Worm (Caenorhabditis elegans) whole organism, L4 larva: ENCODE measurements around the gene gdi-1.

Experiments used
- D1046.2 ChIP-seq: fragments of 200-800 bp; sonication (Bioruptor generic); IDR thresholded peaks from 2 replicates; pipeline ENCODE4 v1.3.6; 2022; ENCODE audit warnings: missing genetic modification characterization, missing compliant biosample characterization
- F26F4.8 ChIP-seq: fragments of 200-800 bp; sonication (Bioruptor generic); conservative IDR thresholded peaks from 2 replicates; pipeline ENCODE4 v1.3.6; 2022; ENCODE audit warnings: missing genetic modification characterization, missing compliant biosample characterization
- F44E2.7 ChIP-seq: fragments of 200-800 bp; sonication (Bioruptor generic); IDR thresholded peaks from 2 replicates; pipeline ENCODE4 v2.1.2; 2022; ENCODE audit warnings: missing genetic modification characterization, missing compliant biosample characterization
- F49E8.2 ChIP-seq: sonication (generic microtip); optimal IDR thresholded peaks from 2 replicates; lab custom pipeline; 2016; ENCODE audit warnings: missing compliant biosample characterization, mild to moderate bottlenecking, missing genetic modification characterization, borderline replicate concordance
- Y48G9A.11 ChIP-seq: fragments of 200-800 bp; sonication (Bioruptor generic); IDR thresholded peaks from 2 replicates; pipeline ENCODE4 v1.3.6; 2022; ENCODE audit warnings: missing genetic modification reagents, missing genetic modification characterization, missing compliant biosample characterization
- Y5F2A.4 ChIP-seq: fragments of 200-800 bp; sonication (Bioruptor generic); optimal IDR thresholded peaks from 2 replicates; lab custom pipeline; 2018; ENCODE audit warnings: mild to moderate bottlenecking, missing genetic modification characterization, missing compliant biosample characterization
- ZK337.2 ChIP-seq: fragments of 200-800 bp; sonication (Bioruptor generic); IDR thresholded peaks from 2 replicates; pipeline ENCODE4 v1.3.6; 2022; ENCODE audit warnings: missing genetic modification reagents, missing genetic modification characterization, missing compliant biosample characterization
- ZK546.5 ChIP-seq, 2 experiments: sonication (generic microtip); optimal IDR thresholded peaks; 2 replicates each; lab custom pipeline; 2017; ENCODE audit warnings: missing biosample characterization in 2 of 2, missing genetic modification characterization in 2 of 2
- aha-1 ChIP-seq: fragments of 150-350 bp; peaks from one replicate; lab custom pipeline; 2014; ENCODE audit warnings: missing biosample characterization, missing genetic modification characterization
- ceh-44 ChIP-seq: fragments of 200-800 bp; sonication (Bioruptor generic); IDR thresholded peaks from 2 replicates; pipeline ENCODE4 v1.3.6; 2022; ENCODE audit warnings: missing genetic modification reagents, missing genetic modification characterization, missing compliant biosample characterization
- cey-2 ChIP-seq: sonication (generic microtip); optimal IDR thresholded peaks from 3 replicates; lab custom pipeline; 2017; ENCODE audit warnings: missing genetic modification characterization, mild to moderate bottlenecking, missing compliant biosample characterization, antibody characterized with exemption, borderline replicate concordance; ENCODE audit not compliant: insufficient read depth
- daf-19 ChIP-seq: fragments of 200-800 bp; sonication (Bioruptor generic); conservative IDR thresholded peaks from 2 replicates; pipeline ENCODE4 v1.3.6; 2022; ENCODE audit warnings: missing genetic modification characterization, missing compliant biosample characterization
- dmd-9 ChIP-seq: fragments of 200-800 bp; sonication (Bioruptor generic); IDR thresholded peaks from 2 replicates; pipeline ENCODE4 v1.3.6; 2022; ENCODE audit warnings: missing genetic modification reagents, missing genetic modification characterization, missing compliant biosample characterization
- egl-43 ChIP-seq: fragments of 200-800 bp; sonication (Bioruptor generic); IDR thresholded peaks from 2 replicates; pipeline ENCODE4 v1.3.6; 2022; ENCODE audit warnings: missing genetic modification reagents, missing genetic modification characterization, missing compliant biosample characterization
- fkh-10 ChIP-seq: fragments of 150-350 bp; optimal IDR thresholded peaks from 2 replicates; lab custom pipeline; 2014; ENCODE audit warnings: missing biosample characterization, missing genetic modification reagents, missing genetic modification characterization
- fos-1 ChIP-seq: fragments of 150-350 bp; optimal IDR thresholded peaks from 2 replicates; lab custom pipeline; 2014; ENCODE audit warnings: missing biosample characterization, missing genetic modification characterization
- hlh-30 ChIP-seq: sonication (generic microtip); optimal IDR thresholded peaks from 2 replicates; lab custom pipeline; 2017; ENCODE audit warnings: antibody characterized with exemption, mild to moderate bottlenecking, missing genetic modification characterization, missing compliant biosample characterization; ENCODE audit not compliant: insufficient read depth
- hmg-1.1 ChIP-seq: fragments of 200-800 bp; sonication (Bioruptor generic); IDR thresholded peaks from 2 replicates; pipeline ENCODE4 v1.3.6; 2022; ENCODE audit warnings: missing genetic modification reagents, missing genetic modification characterization, missing compliant biosample characterization
- jun-1 ChIP-seq: fragments of 150-350 bp; optimal IDR thresholded peaks from 2 replicates; lab custom pipeline; 2014; ENCODE audit warnings: missing biosample characterization, missing genetic modification reagents, missing genetic modification characterization
- lin-13 ChIP-seq: fragments of 150-350 bp; optimal IDR thresholded peaks from 2 replicates; lab custom pipeline; 2014; ENCODE audit warnings: missing biosample characterization, missing genetic modification reagents, missing genetic modification characterization
- lin-15B ChIP-seq: fragments of 150-350 bp; sonication (generic microtip); optimal IDR thresholded peaks from 3 replicates; lab custom pipeline; 2014; ENCODE audit warnings: missing biosample characterization, missing genetic modification characterization
- lin-29 ChIP-seq: fragments of 200-800 bp; sonication (Bioruptor generic); IDR thresholded peaks from 2 replicates; pipeline ENCODE4 v1.3.6; 2022; ENCODE audit warnings: missing genetic modification reagents, missing genetic modification characterization, missing compliant biosample characterization
- lin-38 ChIP-seq: fragments of 200-800 bp; sonication (Bioruptor generic); IDR thresholded peaks from 2 replicates; pipeline ENCODE4 v1.3.6; 2022; ENCODE audit warnings: missing genetic modification reagents, missing genetic modification characterization, missing compliant biosample characterization
- lin-39 ChIP-seq: fragments of 150-350 bp; optimal IDR thresholded peaks from 2 replicates; lab custom pipeline; 2014; ENCODE audit warnings: missing biosample characterization, missing genetic modification reagents, missing genetic modification characterization
- mdl-1 ChIP-seq, 2 experiments: fragments of 150-350 bp in 1 of 2; sonication (generic microtip) in 1 of 2; optimal IDR thresholded peaks; 2 replicates each; lab custom pipeline; 2014 to 2017; ENCODE audit warnings: missing biosample characterization in 2 of 2, missing genetic modification characterization in 2 of 2
- mdt-29 ChIP-seq: fragments of 200-800 bp; sonication (Bioruptor generic); IDR thresholded peaks from 2 replicates; pipeline ENCODE4 v1.3.6; 2022; ENCODE audit warnings: missing genetic modification reagents, missing genetic modification characterization, missing compliant biosample characterization
- mes-2 ChIP-seq: sonication (generic microtip); optimal IDR thresholded peaks from 2 replicates; lab custom pipeline; 2016; ENCODE audit warnings: missing genotype, mild to moderate bottlenecking, missing genetic modification characterization, missing compliant biosample characterization; ENCODE audit not compliant: poor library complexity, severe bottlenecking
- mxl-2 ChIP-seq: fragments of 200-800 bp; sonication (Bioruptor generic); conservative IDR thresholded peaks from 2 replicates; pipeline ENCODE4 v1.3.6; 2022; ENCODE audit warnings: missing genetic modification reagents, missing genetic modification characterization, missing compliant biosample characterization
- mxl-3 ChIP-seq: fragments of 200-800 bp; sonication (Bioruptor generic); optimal IDR thresholded peaks from 2 replicates; lab custom pipeline; 2018; ENCODE audit warnings: mild to moderate bottlenecking, missing genetic modification characterization, missing compliant biosample characterization
- nhr-11 ChIP-seq: fragments of 150-350 bp; optimal IDR thresholded peaks from 2 replicates; lab custom pipeline; 2014; ENCODE audit warnings: missing biosample characterization, missing genetic modification characterization
- nhr-48 ChIP-seq: sonication (generic microtip); optimal IDR thresholded peaks from 2 replicates; lab custom pipeline; 2016; ENCODE audit warnings: mild to moderate bottlenecking, missing genetic modification characterization, missing compliant biosample characterization
- nhr-76 ChIP-seq: fragments of 150-350 bp; optimal IDR thresholded peaks from 2 replicates; lab custom pipeline; 2014; ENCODE audit warnings: missing biosample characterization, missing genetic modification characterization
- pqm-1 ChIP-seq: sonication (generic microtip); optimal IDR thresholded peaks from 2 replicates; lab custom pipeline; 2017; ENCODE audit warnings: missing biosample characterization, missing genetic modification characterization
- rbr-2 ChIP-seq: sonication (generic microtip); optimal IDR thresholded peaks from 2 replicates; lab custom pipeline; 2016; ENCODE audit warnings: missing genotype, missing genetic modification characterization, missing compliant biosample characterization
- snpc-1.2 ChIP-seq: fragments of 200-800 bp; sonication (Bioruptor generic); IDR thresholded peaks from 2 replicates; pipeline ENCODE4 v1.3.6; 2022; ENCODE audit warnings: missing genetic modification reagents, missing genetic modification characterization, missing compliant biosample characterization
- tra-1 ChIP-seq: fragments of 200-800 bp; sonication (Bioruptor generic); IDR thresholded peaks from 2 replicates; pipeline ENCODE4 v1.3.6; 2022; ENCODE audit warnings: missing genetic modification reagents, missing genetic modification characterization, missing compliant biosample characterization
- unc-62 ChIP-seq, 3 experiments: fragments of 150-350 bp in 1 of 3; sonication (generic microtip); optimal IDR thresholded peaks in 2 of 3; peaks in 1 of 3; 1 replicate in 1 of 3; 2 replicates in 2 of 3; lab custom pipeline; 2014 to 2017; ENCODE audit warnings: missing biosample characterization in 3 of 3, missing genetic modification characterization in 3 of 3, missing genetic modification reagents in 3 of 3, missing genotype in 1 of 3
- vab-7 ChIP-seq: fragments of 200-800 bp; sonication (Bioruptor generic); IDR thresholded peaks from 2 replicates; pipeline ENCODE4 v1.3.6; 2022; ENCODE audit warnings: missing genetic modification reagents, missing genetic modification characterization, missing compliant biosample characterization
- zfp-2 ChIP-seq: sonication (generic microtip); optimal IDR thresholded peaks from 2 replicates; lab custom pipeline; 2016; ENCODE audit warnings: mild to moderate bottlenecking, missing genetic modification characterization, missing compliant biosample characterization

gdi-1 gene

ce11 chrIV:14829026-14829425 lies 36.3 kb upstream of the gdi-1 start, which contains the start of gene hhat-2:
Gene hhat-2 (minus strand): TSS chrIV:14829126.
- TF ChIP-seq D1046.2 (GFP tag; lab: Robert Waterston, UW) (no peak), Y5F2A.4 (GFP tag; lab: Kevin White, UChicago) (no peak), lin-13 (GFP tag; lab: Kevin White, UChicago) (no peak), pqm-1 (no peak), rbr-2 (no peak), zfp-2 (tag; lab: Kevin White, UChicago) (no peak), F44E2.7 (GFP tag; lab: Robert Waterston, UW) (no peak), vab-7 (no peak), nhr-48 (tag; lab: Kevin White, UChicago) (no peak), mdt-29 (no peak), lin-29 (no peak), nhr-76 (tag; lab: Kevin White, UChicago) (no peak)

- peak in 1 of 2 experiments; percentile 72 for TF ChIP-seq unc-62 (GFP tag; optimal IDR thresholded peaks at IDR 0.05 in 1 of 2; lab: Kevin White, UChicago)
- no peak for TF ChIP-seq unc-62 (tag; optimal IDR thresholded peaks at IDR 0.05; lab: Kevin White, UChicago)
- TF ChIP-seq mxl-3, result no peak
- TF ChIP-seq, all 104 proteins: peak for 1
Measured at ce11 chrIV:14828218-14828617, 35.5 kb upstream of the gdi-1 start.

- no peak for TF ChIP-seq daf-19 (GFP tag; lab: Robert Waterston, UW)
- TF ChIP-seq F49E8.2 (tag; lab: Kevin White, UChicago), result peak; percentile 12
- TF ChIP-seq lin-15B (tag; lab: Kevin White, UChicago), result no peak
- peak; percentile 86 for TF ChIP-seq aha-1 (tag; lab: Kevin White, UChicago)
- TF ChIP-seq lin-39, result no peak
- TF ChIP-seq unc-62 (GFP tag; optimal IDR thresholded peaks at IDR 0.05 in 1 of 2; lab: Kevin White, UChicago), result peak in 1 of 2 experiments; percentile 52
- TF ChIP-seq unc-62 (tag; optimal IDR thresholded peaks at IDR 0.05; lab: Kevin White, UChicago), result no peak
- TF ChIP-seq cey-2 (tag; lab: Kevin White, UChicago), result no peak
- TF ChIP-seq F44E2.7 (GFP tag; lab: Robert Waterston, UW), result no peak
- peak; percentile 84 for TF ChIP-seq snpc-1.2 (GFP tag; lab: Robert Waterston, UW)
- peak; percentile 41 for TF ChIP-seq lin-38 (GFP tag; lab: Robert Waterston, UW)
- TF ChIP-seq fkh-10, result no peak
Measured at ce11 chrIV:14826151-14826757, 33.6 kb upstream of the gdi-1 start.

ce11 chrIV:14825379-14825778 lies 32.7 kb upstream of the gdi-1 start, which contains the start of gene rps-18:
Gene rps-18 (plus strand): TSS chrIV:14825679.
- TF ChIP-seq Y48G9A.11 (GFP tag; lab: Robert Waterston, UW), result no peak
- no peak for TF ChIP-seq hmg-1.1 (GFP tag; lab: Robert Waterston, UW)
- TF ChIP-seq F26F4.8 (GFP tag; lab: Robert Waterston, UW), result no peak
- no peak for TF ChIP-seq F44E2.7 (GFP tag; lab: Robert Waterston, UW)
- TF ChIP-seq fos-1 (tag; lab: Kevin White, UChicago), result no peak
- no peak for TF ChIP-seq lin-13 (GFP tag; lab: Kevin White, UChicago)
- no peak for TF ChIP-seq jun-1 (tag; lab: Kevin White, UChicago)
- TF ChIP-seq egl-43, result no peak
- TF ChIP-seq vab-7, result no peak
- TF ChIP-seq, all 104 proteins: peak for 0

ce11 chrIV:14824878-14825352 lies 32.2 kb upstream of the gdi-1 start, which contains the start of gene sec-61.A:
Gene sec-61.A (minus strand): TSS chrIV:14825264.
- TF ChIP-seq ZK546.5 (tag; optimal IDR thresholded peaks at IDR 0.05; lab: Kevin White, UChicago) (no peak), mdt-29 (0 out of 2 replicates have a peak, but pooled peaks have one; percentile 53), vab-7 (no peak), F49E8.2 (tag; lab: Kevin White, UChicago) (peak; percentile 64), jun-1 (tag; lab: Kevin White, UChicago) (peak; percentile 54), daf-19 (GFP tag; lab: Robert Waterston, UW) (no peak), ceh-44 (no peak), unc-62 (GFP tag; optimal IDR thresholded peaks at IDR 0.05 in 1 of 2; lab: Kevin White, UChicago) (peak in 1 of 2 experiments; percentile 77), unc-62 (tag; optimal IDR thresholded peaks at IDR 0.05; lab: Kevin White, UChicago) (no peak), mes-2 (tag; lab: Kevin White, UChicago) (peak; percentile 55), dmd-9 (GFP tag; lab: Robert Waterston, UW) (no peak), nhr-11 (tag; lab: Kevin White, UChicago) (no peak), cey-2 (tag; lab: Kevin White, UChicago) (no peak), tra-1 (GFP tag; lab: Robert Waterston, UW) (no peak; the same call in 1 of the 2 replicates), ZK337.2 (GFP tag; lab: Robert Waterston, UW) (no peak), nhr-48 (tag; lab: Kevin White, UChicago) (peak; percentile 18), mdl-1 (tag; optimal IDR thresholded peaks at IDR 0.05; lab: Kevin White, UChicago) (peak; percentile 16 to 82), hlh-30 (tag; lab: Kevin White, UChicago) (peak; percentile 85), lin-13 (GFP tag; lab: Kevin White, UChicago) (peak; percentile 66), mxl-2 (GFP tag; lab: Robert Waterston, UW) (no peak)
